Worm (Caenorhabditis elegans): Measurements from ENCODE around the gene cct-5.

The cct-5 gene

ce11 chrIII:4474908-4475307, 33.0 kb downstream of the cct-5 start, which contains the start of gene ifet-1:
ifet-1 (minus strand) TSS chrIII:4475150.
- TF ChIP-seq dmd-4 (tag; optimal IDR thresholded peaks at IDR 0.05) (no peak), elt-3 (tag; optimal IDR thresholded peaks at IDR 0.05) (no peak), unc-55 (GFP tag; optimal IDR thresholded peaks at IDR 0.05) (no peak), sem-4 (tag; optimal IDR thresholded peaks at IDR 0.05) (no peak), unc-39 (tag; optimal IDR thresholded peaks at IDR 0.05) (no peak), peb-1 (tag; optimal IDR thresholded peaks at IDR 0.05) (no peak), nhr-25 (tag; optimal IDR thresholded peaks at IDR 0.05) (no peak), R02D3.7 (tag; optimal IDR thresholded peaks at IDR 0.05) (no peak), ztf-1 (GFP tag; conservative IDR thresholded peaks at IDR 0.05) (no peak), lin-11 (tag; optimal IDR thresholded peaks at IDR 0.05) (no peak), nhr-129 (tag; optimal IDR thresholded peaks at IDR 0.05) (no peak), blmp-1 (tag; optimal IDR thresholded peaks at IDR 0.05; ENCODE audit: insufficient read depth) (no peak), skn-1 (tag; optimal IDR thresholded peaks at IDR 0.05) (no peak), F13H6.1 (tag; optimal IDR thresholded peaks at IDR 0.05) (no peak), mbf-1 (tag; optimal IDR thresholded peaks at IDR 0.05) (no peak)

ce11 chrIII:4470793-4471192, 37.1 kb downstream of the cct-5 start:
- TF ChIP-seq Y55F3AM.14 (GFP tag; optimal IDR thresholded peaks at IDR 0.05), result peak; percentile 63
- TF ChIP-seq unc-39 (tag; optimal IDR thresholded peaks at IDR 0.05), result no peak
- peak; percentile 55 for TF ChIP-seq F13H6.1 (tag; optimal IDR thresholded peaks at IDR 0.05)
- no peak for TF ChIP-seq nhr-10 (tag; optimal IDR thresholded peaks at IDR 0.05)
- TF ChIP-seq nhr-6 (tag; optimal IDR thresholded peaks at IDR 0.05), result no peak
- peak; percentile 56 for TF ChIP-seq lin-13 (GFP tag; optimal IDR thresholded peaks at IDR 0.05)
- no peak for TF ChIP-seq ceh-82 (tag; optimal IDR thresholded peaks at IDR 0.05)
- TF ChIP-seq ztf-4 (tag; optimal IDR thresholded peaks at IDR 0.05), result peak; percentile 2
- TF ChIP-seq dmd-4 (tag; optimal IDR thresholded peaks at IDR 0.05), result no peak
- TF ChIP-seq crh-2 (tag; optimal IDR thresholded peaks at IDR 0.05), result peak; percentile 61
- TF ChIP-seq aly-2 (tag; optimal IDR thresholded peaks at IDR 0.05), result no peak
- TF ChIP-seq egl-27 (tag; optimal IDR thresholded peaks at IDR 0.05), result no peak
- TF ChIP-seq peb-1 (tag; optimal IDR thresholded peaks at IDR 0.05), result no peak
- no peak for TF ChIP-seq R02D3.7 (tag; optimal IDR thresholded peaks at IDR 0.05)
- TF ChIP-seq ZK546.5 (tag; optimal IDR thresholded peaks at IDR 0.05), result no peak
- peak; percentile 52 for TF ChIP-seq unc-55 (GFP tag; optimal IDR thresholded peaks at IDR 0.05)
- TF ChIP-seq ceh-16 (tag; optimal IDR thresholded peaks at IDR 0.05), result no peak
- TF ChIP-seq sma-9 (GFP tag; optimal IDR thresholded peaks at IDR 0.05), result peak; percentile 55
- TF ChIP-seq sma-9 (tag; optimal IDR thresholded peaks at IDR 0.05), result no peak
- no peak for TF ChIP-seq snpc-4 (tag; optimal IDR thresholded peaks at IDR 0.05)
- no peak for TF ChIP-seq nhr-11 (tag; optimal IDR thresholded peaks at IDR 0.05)
- TF ChIP-seq mab-5 (tag; optimal IDR thresholded peaks at IDR 0.05), result no peak
- TF ChIP-seq nhr-21 (tag; optimal IDR thresholded peaks at IDR 0.05), result peak; percentile 74
- no peak for TF ChIP-seq nhr-23 (tag; optimal IDR thresholded peaks at IDR 0.05)
- TF ChIP-seq skn-1 (tag; optimal IDR thresholded peaks at IDR 0.05), result no peak
- no peak for TF ChIP-seq unc-62 (GFP tag; optimal IDR thresholded peaks at IDR 0.05)
- TF ChIP-seq zag-1 (tag; optimal IDR thresholded peaks at IDR 0.05), result no peak
- TF ChIP-seq sma-3 (GFP tag; optimal IDR thresholded peaks at IDR 0.05), result peak; percentile 63
- peak; percentile 4 for TF ChIP-seq blmp-1 (tag; optimal IDR thresholded peaks at IDR 0.05; ENCODE audit: insufficient read depth)
- TF ChIP-seq nhr-12 (tag; optimal IDR thresholded peaks at IDR 0.05), result no peak
- peak; percentile 44 for TF ChIP-seq C34F6.9 (tag; optimal IDR thresholded peaks at IDR 0.05)
- no peak for TF ChIP-seq ztf-11 (tag; optimal IDR thresholded peaks at IDR 0.05)
- TF ChIP-seq lin-11 (tag; optimal IDR thresholded peaks at IDR 0.05), result peak; percentile 35
- no peak for TF ChIP-seq nhr-237 (tag; optimal IDR thresholded peaks at IDR 0.05)
- no peak for TF ChIP-seq nhr-77 (tag; optimal IDR thresholded peaks at IDR 0.05)
- peak; percentile 30 for TF ChIP-seq nhr-25 (tag; optimal IDR thresholded peaks at IDR 0.05)
- no peak for TF ChIP-seq lin-39 (tag; optimal IDR thresholded peaks at IDR 0.05)
- TF ChIP-seq ama-1 (optimal IDR thresholded peaks at IDR 0.05), result no peak
- no peak for TF ChIP-seq mdl-1 (tag; optimal IDR thresholded peaks at IDR 0.05)
- TF ChIP-seq fos-1 (tag; optimal IDR thresholded peaks at IDR 0.05), result peak; percentile 59
- TF ChIP-seq nhr-129 (tag; optimal IDR thresholded peaks at IDR 0.05), result peak; percentile 73
- peak; percentile 61 to 78 for TF ChIP-seq lsy-2 (tag; optimal IDR thresholded peaks at IDR 0.05)
- peak; percentile 45 for TF ChIP-seq sem-4 (tag; optimal IDR thresholded peaks at IDR 0.05)
- no peak for TF ChIP-seq mbf-1 (tag; optimal IDR thresholded peaks at IDR 0.05)
- no peak for TF ChIP-seq elt-1 (tag; optimal IDR thresholded peaks at IDR 0.05)
- no peak for TF ChIP-seq ztf-1 (GFP tag; conservative IDR thresholded peaks at IDR 0.05)
- TF ChIP-seq elt-3 (tag; optimal IDR thresholded peaks at IDR 0.05), result no peak
- peak; percentile 50 for TF ChIP-seq gmeb-1 (tag; optimal IDR thresholded peaks at IDR 0.05)
- TF ChIP-seq alr-1 (tag; optimal IDR thresholded peaks at IDR 0.05), result no peak
